Worm (Caenorhabditis elegans): ENCODE results near the gene R05D8.7.
"Not testable (repeated sequence)": the region's sequence is repeated elsewhere in the genome, so short reads cannot be mapped to it uniquely, and the experiment has no call there.

DNA sequence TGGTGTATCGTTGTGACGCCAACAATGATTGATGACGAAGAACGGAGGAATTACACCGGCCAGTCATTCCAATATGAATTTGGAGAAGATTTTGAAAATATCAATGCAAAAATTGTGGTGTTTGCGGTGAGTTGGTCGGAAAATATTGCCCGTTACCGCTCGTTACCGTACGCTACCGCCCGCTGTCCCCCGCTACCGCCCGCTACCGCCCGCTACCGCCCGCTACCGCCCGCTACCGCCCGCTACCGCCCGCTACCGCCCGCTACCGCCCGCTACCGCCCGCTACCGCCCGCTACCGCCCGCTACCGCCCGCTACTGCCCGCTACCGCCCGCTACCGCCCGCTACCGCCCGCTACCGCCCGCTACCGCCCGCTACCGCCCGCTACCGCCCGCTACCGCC, 14.4 kb upstream of the R05D8.7 start:
- TF ChIP-seq unc-39 (tag; optimal IDR thresholded peaks at IDR 0.05); nhr-11 (tag; optimal IDR thresholded peaks at IDR 0.05); lim-7 (GFP tag; IDR thresholded peaks at IDR 0.05); F37D6.2 (tag; optimal IDR thresholded peaks at IDR 0.05); nhr-25 (tag; optimal IDR thresholded peaks at IDR 0.05; ENCODE audit: borderline replicate concordance, insufficient read depth); ztf-11 (tag; optimal IDR thresholded peaks at IDR 0.05); ceh-44 (GFP tag; IDR thresholded peaks at IDR 0.05); unc-62 (GFP tag; optimal IDR thresholded peaks at IDR 0.05 in 1 of 2); unc-62 (tag; optimal IDR thresholded peaks at IDR 0.05); nhr-48 (tag; optimal IDR thresholded peaks at IDR 0.05); ceh-82 (tag; optimal IDR thresholded peaks at IDR 0.05); lin-39 (tag; optimal IDR thresholded peaks at IDR 0.05): not testable (repeated sequence)
